Worm (Caenorhabditis elegans): ENCODE results near the gene Y58A7A.5.

ce11 chrV:5046103-5046502 lies 40.7 kb downstream of the Y58A7A.5 start, which contains the start of gene exc-14:
- no peak for TF ChIP-seq nhr-237 (tag; optimal IDR thresholded peaks at IDR 0.05)
- TF ChIP-seq lin-32 (GFP tag; optimal IDR thresholded peaks at IDR 0.05) = no peak
- no peak for TF ChIP-seq tbx-8 (GFP tag; optimal IDR thresholded peaks at IDR 0.05)
- TF ChIP-seq ces-1 (GFP tag; optimal IDR thresholded peaks at IDR 0.05) = no peak
- no peak for TF ChIP-seq mep-1 (tag; optimal IDR thresholded peaks at IDR 0.05)
- no peak for TF ChIP-seq lin-13 (tag; optimal IDR thresholded peaks at IDR 0.05)
- no peak for TF ChIP-seq elt-1 (tag; optimal IDR thresholded peaks at IDR 0.05; ENCODE audit: borderline replicate concordance, insufficient read depth)
- no peak for TF ChIP-seq snpc-4 (tag; optimal IDR thresholded peaks at IDR 0.05)
- TF ChIP-seq nhr-76 (tag; optimal IDR thresholded peaks at IDR 0.05) = no peak
- TF ChIP-seq unc-62 (GFP tag; optimal IDR thresholded peaks at IDR 0.05) = no peak
- TF ChIP-seq ceh-43 (GFP tag; optimal IDR thresholded peaks at IDR 0.05) = no peak
- TF ChIP-seq blmp-1 (tag; optimal IDR thresholded peaks at IDR 0.05) = no peak
- TF ChIP-seq lsy-2 (tag; optimal IDR thresholded peaks at IDR 0.05) = no peak

All from whole organism, mixed stage, embryonic.